Worm (Caenorhabditis elegans): ENCODE results near the gene eif-3.F.

The eif-3.F gene

DNA sequence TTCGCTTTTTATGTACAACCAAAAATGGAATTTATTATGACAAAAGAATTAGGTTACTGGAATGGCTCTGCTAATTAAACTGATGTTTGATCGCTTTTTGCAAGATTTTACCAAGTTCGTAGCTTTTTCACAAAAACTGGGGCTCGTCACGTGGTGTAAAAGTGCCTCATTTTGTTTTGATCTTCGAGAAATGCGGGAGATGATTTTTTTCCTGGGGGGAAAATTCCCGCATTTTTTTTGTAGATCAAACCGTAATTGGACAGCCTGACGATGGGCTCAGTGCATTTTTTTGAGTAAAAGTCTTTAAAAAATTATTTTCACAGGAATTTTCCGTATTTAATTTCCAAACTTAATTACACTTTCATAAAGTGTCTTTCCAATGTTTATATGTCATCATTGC is 42.3 kb upstream of the eif-3.F start:
- TF ChIP-seq ama-1 (optimal IDR thresholded peaks at IDR 0.05), result no peak
- no peak for TF ChIP-seq ets-7 (tag; optimal IDR thresholded peaks at IDR 0.05)
- no peak for TF ChIP-seq pes-1 (GFP tag; IDR thresholded peaks at IDR 0.05)
- TF ChIP-seq hmbx-1 (tag; optimal IDR thresholded peaks at IDR 0.05), result no peak
- TF ChIP-seq F13C5.2 (tag; optimal IDR thresholded peaks at IDR 0.05), result no peak
- no peak for TF ChIP-seq flt-1 (GFP tag; IDR thresholded peaks at IDR 0.05)
- TF ChIP-seq tbx-11 (GFP tag; IDR thresholded peaks at IDR 0.05), result no peak
- no peak for TF ChIP-seq B0310.2 (tag; optimal IDR thresholded peaks at IDR 0.05)
- TF ChIP-seq ceh-36 (tag; optimal IDR thresholded peaks at IDR 0.05), result no peak
- no peak for TF ChIP-seq scrt-1 (GFP tag; IDR thresholded peaks at IDR 0.05)
- no peak for TF ChIP-seq ceh-13 (GFP tag; optimal IDR thresholded peaks at IDR 0.05)
- TF ChIP-seq hnd-1 (tag; optimal IDR thresholded peaks at IDR 0.05), result no peak
- no peak for TF ChIP-seq aly-1 (tag; optimal IDR thresholded peaks at IDR 0.05)

DNA sequence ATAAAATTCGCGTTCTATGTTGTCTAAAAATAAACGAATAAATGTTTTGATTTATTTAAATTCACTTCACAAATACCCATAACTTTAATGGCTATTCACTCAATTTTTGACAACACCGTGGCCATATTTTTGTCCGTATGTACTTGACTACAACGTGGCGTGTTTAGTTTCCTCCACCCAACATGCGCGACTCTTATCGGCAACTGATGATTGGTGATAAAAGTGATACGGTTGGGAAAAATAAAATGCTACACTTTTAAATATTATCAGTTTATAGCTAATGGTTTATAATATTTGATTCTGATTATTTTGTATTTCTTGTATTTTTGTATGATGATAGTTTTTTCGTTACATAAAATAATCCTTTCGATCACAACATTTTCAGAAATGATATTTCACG is 39.8 kb upstream of the eif-3.F start, which contains the start of gene acs-7:
acs-7 (plus strand) TSS at position 386 of the 400 bp plus-strand sequence.
- TF ChIP-seq hnd-1 (tag; optimal IDR thresholded peaks at IDR 0.05) (no peak), pes-1 (GFP tag; IDR thresholded peaks at IDR 0.05) (no peak), ceh-36 (tag; optimal IDR thresholded peaks at IDR 0.05) (no peak), tbx-11 (GFP tag; IDR thresholded peaks at IDR 0.05) (no peak), scrt-1 (GFP tag; IDR thresholded peaks at IDR 0.05) (no peak), sea-1 (GFP tag; conservative IDR thresholded peaks at IDR 0.05) (no peak), aly-1 (tag; optimal IDR thresholded peaks at IDR 0.05) (no peak), ceh-13 (GFP tag; optimal IDR thresholded peaks at IDR 0.05) (no peak), hmg-4 (GFP tag; optimal IDR thresholded peaks at IDR 0.05) (no peak), F13C5.2 (tag; optimal IDR thresholded peaks at IDR 0.05) (no peak), B0310.2 (tag; optimal IDR thresholded peaks at IDR 0.05) (no peak), ets-7 (tag; optimal IDR thresholded peaks at IDR 0.05) (no peak)

DNA sequence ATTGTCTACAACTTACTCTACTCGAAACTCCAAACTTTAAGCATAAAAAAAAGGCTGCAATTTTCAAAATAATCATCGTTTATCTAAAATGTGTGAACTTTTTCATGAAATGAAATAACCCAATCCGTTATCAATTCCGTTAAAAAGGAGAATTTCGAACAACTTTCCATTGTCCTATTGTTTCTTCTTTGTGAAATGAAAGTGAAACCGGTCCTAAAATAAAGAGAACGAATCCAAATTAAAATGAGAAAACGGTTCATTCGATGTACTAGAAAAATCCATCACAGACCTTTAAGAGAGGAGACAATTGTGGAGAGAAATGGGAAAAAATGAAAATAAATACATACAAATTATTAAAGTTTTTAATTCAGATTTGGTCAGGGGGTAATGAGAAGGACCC is 35.8 kb upstream of the eif-3.F start, which contains the start of gene C01G6.9:
C01G6.9 (minus strand) TSS at position 141 of the 400 bp plus-strand sequence.
- no peak for TF ChIP-seq scrt-1 (GFP tag; IDR thresholded peaks at IDR 0.05)
- no peak for TF ChIP-seq B0310.2 (tag; optimal IDR thresholded peaks at IDR 0.05)
- no peak for TF ChIP-seq tbx-37 (GFP tag; conservative IDR thresholded peaks at IDR 0.05)
- no peak for TF ChIP-seq tra-4 (tag; optimal IDR thresholded peaks at IDR 0.05)
- no peak for TF ChIP-seq hnd-1 (tag; optimal IDR thresholded peaks at IDR 0.05)
- TF ChIP-seq ets-7 (tag; optimal IDR thresholded peaks at IDR 0.05), result no peak
- TF ChIP-seq hmg-4 (GFP tag; optimal IDR thresholded peaks at IDR 0.05), result no peak
- no peak for TF ChIP-seq F13C5.2 (tag; optimal IDR thresholded peaks at IDR 0.05)
- no peak for TF ChIP-seq tbx-11 (GFP tag; IDR thresholded peaks at IDR 0.05)
- TF ChIP-seq ama-1 (optimal IDR thresholded peaks at IDR 0.05), result no peak
- no peak for TF ChIP-seq flt-1 (GFP tag; IDR thresholded peaks at IDR 0.05)
- no peak for TF ChIP-seq ceh-13 (GFP tag; optimal IDR thresholded peaks at IDR 0.05)
- no peak for TF ChIP-seq pes-1 (GFP tag; IDR thresholded peaks at IDR 0.05)

DNA sequence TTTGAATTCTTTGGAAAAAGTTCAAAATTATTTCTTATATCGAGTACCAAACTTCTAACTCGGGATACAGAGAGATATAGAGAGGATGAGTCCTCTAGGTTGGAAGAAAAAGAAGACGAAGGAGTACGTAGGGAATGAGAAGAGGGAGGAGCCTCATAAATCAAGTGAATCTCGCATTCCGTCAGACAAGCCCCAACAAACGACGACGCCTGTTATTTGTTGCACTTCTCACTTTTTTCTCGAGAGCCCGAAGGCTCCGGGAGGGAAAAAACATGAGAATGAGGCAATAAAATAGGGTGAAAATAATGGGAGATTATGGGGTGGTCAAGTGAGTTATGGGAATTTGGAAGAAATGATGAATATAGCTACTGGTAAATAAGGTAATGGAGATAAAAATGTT is 31.8 kb upstream of the eif-3.F start:
- TF ChIP-seq B0310.2 (tag; optimal IDR thresholded peaks at IDR 0.05) (no peak), hmg-4 (GFP tag; optimal IDR thresholded peaks at IDR 0.05) (no peak), ceh-36 (tag; optimal IDR thresholded peaks at IDR 0.05) (no peak), flt-1 (GFP tag; IDR thresholded peaks at IDR 0.05) (no peak), tbx-37 (GFP tag; conservative IDR thresholded peaks at IDR 0.05) (no peak), scrt-1 (GFP tag; IDR thresholded peaks at IDR 0.05) (no peak)

DNA sequence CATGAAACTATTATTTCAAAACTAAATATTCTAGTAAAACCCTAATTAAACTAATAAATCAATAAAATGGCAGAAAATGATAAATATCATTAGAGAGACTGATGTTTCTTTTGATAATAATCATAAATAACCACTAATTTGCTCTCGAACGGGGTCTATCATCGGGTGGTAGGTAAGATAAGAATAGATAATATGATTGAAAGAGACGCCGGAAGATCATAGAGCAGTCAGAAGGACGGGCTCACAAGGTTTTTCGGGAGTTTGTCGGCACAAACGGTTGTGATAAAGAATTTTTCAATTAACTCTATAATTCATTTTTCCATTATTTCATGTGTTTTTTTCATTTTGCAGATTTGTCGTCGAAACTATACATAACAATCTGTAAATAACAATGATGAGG is 30.4 kb upstream of the eif-3.F start:
- TF ChIP-seq ets-7 (tag; optimal IDR thresholded peaks at IDR 0.05) (no peak), tra-4 (tag; optimal IDR thresholded peaks at IDR 0.05) (no peak), hmbx-1 (tag; optimal IDR thresholded peaks at IDR 0.05) (peak; percentile 6), ceh-13 (GFP tag; optimal IDR thresholded peaks at IDR 0.05) (no peak)

DNA sequence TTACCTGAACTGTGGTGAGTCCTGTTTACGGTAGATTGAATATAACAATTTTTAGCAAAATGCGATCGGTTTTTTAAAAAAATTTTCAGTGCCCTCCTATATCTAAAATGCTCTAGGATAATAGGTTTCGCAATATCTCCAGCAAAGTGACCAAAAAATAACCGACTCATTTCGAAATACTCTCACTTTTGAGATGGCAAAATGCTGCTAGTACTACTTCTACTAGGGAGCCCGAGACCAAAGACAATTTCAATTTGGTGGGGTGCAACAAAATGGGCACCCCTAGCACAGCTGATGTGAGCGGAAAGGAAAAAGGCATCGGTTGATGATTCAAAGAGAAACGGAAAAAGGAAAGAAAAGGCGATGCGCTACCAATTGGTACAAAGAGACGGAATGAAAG is 27.9 kb upstream of the eif-3.F start:
- TF ChIP-seq F13C5.2 (tag; optimal IDR thresholded peaks at IDR 0.05) (no peak), hmbx-1 (tag; optimal IDR thresholded peaks at IDR 0.05) (no peak), ets-7 (tag; optimal IDR thresholded peaks at IDR 0.05) (no peak), B0310.2 (tag; optimal IDR thresholded peaks at IDR 0.05) (no peak), aly-1 (tag; optimal IDR thresholded peaks at IDR 0.05) (no peak), ama-1 (optimal IDR thresholded peaks at IDR 0.05) (no peak), pes-1 (GFP tag; IDR thresholded peaks at IDR 0.05) (no peak), tbx-11 (GFP tag; IDR thresholded peaks at IDR 0.05) (no peak), hnd-1 (tag; optimal IDR thresholded peaks at IDR 0.05) (no peak), tbx-37 (GFP tag; conservative IDR thresholded peaks at IDR 0.05) (no peak), flt-1 (GFP tag; IDR thresholded peaks at IDR 0.05) (no peak), scrt-1 (GFP tag; IDR thresholded peaks at IDR 0.05) (no peak), ceh-36 (tag; optimal IDR thresholded peaks at IDR 0.05) (no peak)

DNA sequence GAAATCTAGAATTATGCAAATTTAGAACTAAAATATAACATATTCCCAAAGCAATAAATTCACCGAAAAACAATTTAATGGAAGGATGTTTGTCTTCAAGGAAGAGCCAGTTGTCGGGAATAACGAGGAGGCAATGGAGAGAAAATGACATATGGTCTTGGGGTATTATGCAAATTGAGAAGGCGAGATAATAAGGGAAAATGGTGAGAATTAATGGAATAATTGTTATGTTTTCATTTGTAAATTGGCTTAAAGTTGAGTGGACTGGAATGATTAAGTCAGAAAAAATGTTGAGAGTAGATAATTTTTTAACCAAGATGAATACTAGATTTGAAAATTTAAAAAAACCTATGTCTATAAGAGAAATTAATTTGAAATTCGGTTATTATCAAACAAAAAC is 26.6 kb upstream of the eif-3.F start:
- TF ChIP-seq aly-1 (tag; optimal IDR thresholded peaks at IDR 0.05) (no peak), tbx-37 (GFP tag; conservative IDR thresholded peaks at IDR 0.05) (no peak), ets-7 (tag; optimal IDR thresholded peaks at IDR 0.05) (no peak), ama-1 (optimal IDR thresholded peaks at IDR 0.05) (no peak), scrt-1 (GFP tag; IDR thresholded peaks at IDR 0.05) (no peak), B0310.2 (tag; optimal IDR thresholded peaks at IDR 0.05) (no peak), ceh-36 (tag; optimal IDR thresholded peaks at IDR 0.05) (no peak), hmbx-1 (tag; optimal IDR thresholded peaks at IDR 0.05) (no peak), tra-4 (tag; optimal IDR thresholded peaks at IDR 0.05) (no peak), sea-1 (GFP tag; conservative IDR thresholded peaks at IDR 0.05) (no peak)

DNA sequence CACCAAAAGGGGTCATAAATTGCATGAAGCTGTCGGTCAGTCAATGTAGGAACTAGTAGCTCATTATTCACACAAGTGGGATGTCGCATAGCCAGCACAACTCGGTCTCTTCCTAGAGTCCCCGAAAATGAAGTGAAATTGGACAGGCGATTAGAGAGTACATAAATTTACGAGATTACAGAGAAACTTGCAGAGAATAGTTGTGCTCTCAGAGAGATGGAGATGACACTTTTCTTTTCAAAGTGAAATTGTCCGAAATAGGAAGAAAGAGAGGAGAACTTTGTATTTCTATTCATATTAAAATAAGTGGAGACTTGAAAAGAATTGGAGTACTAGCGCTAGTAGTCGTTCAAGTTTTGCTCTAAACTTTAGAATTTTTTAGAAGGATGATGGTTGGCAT is 25.9 kb upstream of the eif-3.F start:
- TF ChIP-seq tra-4 (tag; optimal IDR thresholded peaks at IDR 0.05), result no peak
- TF ChIP-seq ceh-13 (GFP tag; optimal IDR thresholded peaks at IDR 0.05), result no peak
- no peak for TF ChIP-seq tbx-11 (GFP tag; IDR thresholded peaks at IDR 0.05)
- no peak for TF ChIP-seq hmbx-1 (tag; optimal IDR thresholded peaks at IDR 0.05)
- no peak for TF ChIP-seq sea-1 (GFP tag; conservative IDR thresholded peaks at IDR 0.05)
